Fruit fly (Drosophila melanogaster) whole organism, wandering third instar larva: ENCODE data around the gene nht.

Source experiments
- Mio ChIP-seq: sonication (Bioruptor generic); optimal IDR thresholded peaks from 2 replicates; lab custom pipeline; 2016; ENCODE audit warnings: missing biosample characterization, missing genetic modification characterization
- pan ChIP-seq: fragments of >200 bp; optimal IDR thresholded peaks from 2 replicates; lab custom pipeline; 2017
- rgr ChIP-seq: fragments of 200-800 bp; sonication (Bioruptor generic); optimal IDR thresholded peaks from 3 replicates; lab custom pipeline; 2016; ENCODE audit warnings: missing biosample characterization, mild to moderate bottlenecking, missing genetic modification characterization
- woc ChIP-seq: sonication (Bioruptor generic); optimal IDR thresholded peaks from 2 replicates; lab custom pipeline; 2016; ENCODE audit warnings: missing biosample characterization, mild to moderate bottlenecking, missing genetic modification characterization

Gene nht

DNA sequence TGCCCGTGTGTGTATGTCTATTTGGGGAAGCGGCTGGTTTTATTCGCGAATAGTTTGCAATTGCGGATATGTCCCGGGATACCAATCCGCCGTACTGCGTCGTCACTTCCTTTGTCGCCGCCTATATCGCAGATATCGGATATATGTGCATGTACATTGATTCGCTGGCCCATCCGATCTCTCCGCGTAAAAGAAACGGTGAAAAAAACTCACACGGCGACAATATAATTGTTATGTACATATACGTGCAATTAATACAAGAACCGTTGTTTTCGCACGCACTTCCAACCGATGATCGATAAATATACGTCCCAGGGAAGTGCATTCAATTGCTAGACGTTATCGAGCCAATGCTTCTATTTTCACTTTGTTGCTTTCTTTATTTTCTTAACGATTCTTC is 47.4 kb downstream of the nht start:
- TF ChIP-seq rgr (GFP tag; lab: Kevin White, UChicago) (no peak), Mio (GFP tag; lab: Kevin White, UChicago) (no peak), woc (GFP tag; lab: Kevin White, UChicago) (no peak), pan (lab: Kevin White, UChicago) (no peak)
